Worm (Caenorhabditis elegans) whole organism, L1 larva: ENCODE measurements around the gene B0495.9.
A peak's percentile ranks its signal among the peaks of the same experiment; 100 is the strongest.

ENCODE experiments used
- F16B12.6 ChIP-seq: fragments of 150-350 bp; optimal IDR thresholded peaks from 2 replicates; lab custom pipeline; 2014; ENCODE audit warnings: missing biosample characterization, missing genetic modification characterization
- ama-1 ChIP-seq: fragments of 150-350 bp; optimal IDR thresholded peaks from 2 replicates; lab custom pipeline; 2014
- blmp-1 ChIP-seq: fragments of 150-350 bp; optimal IDR thresholded peaks from 2 replicates; lab custom pipeline; 2014; ENCODE audit warnings: missing biosample characterization, missing genetic modification characterization
- ceh-8 ChIP-seq: fragments of 200-800 bp; sonication (Bioruptor generic); optimal IDR thresholded peaks from 2 replicates; lab custom pipeline; 2018; ENCODE audit warnings: mild to moderate bottlenecking, missing genetic modification characterization, moderate library complexity, missing compliant biosample characterization
- ceh-88 ChIP-seq: fragments of 200-800 bp; sonication (Bioruptor generic); IDR thresholded peaks from 2 replicates; pipeline ENCODE4 v1.3.6; 2022; ENCODE audit warnings: missing genetic modification characterization, missing compliant biosample characterization
- ces-1 ChIP-seq: fragments of 150-350 bp; optimal IDR thresholded peaks from 2 replicates; lab custom pipeline; 2014; ENCODE audit warnings: missing biosample characterization, missing genetic modification reagents, missing genetic modification characterization
- dpl-1 ChIP-seq, 3 experiments: fragments of 150-350 bp in 2 of 3; sonication (generic microtip) in 1 of 3; optimal IDR thresholded peaks; 2 replicates each; lab custom pipeline; 2014 to 2017; ENCODE audit warnings: missing biosample characterization in 3 of 3, missing genetic modification characterization in 3 of 3, missing genetic modification reagents in 3 of 3
- efl-1 ChIP-seq, 4 experiments: fragments of 150-350 bp; optimal IDR thresholded peaks in 3 of 4; peaks in 1 of 4; 1 replicate in 1 of 4; 2 replicates in 3 of 4; lab custom pipeline; 2014; ENCODE audit warnings: missing biosample characterization in 2 of 4, missing genetic modification characterization in 2 of 4, missing genetic modification reagents in 2 of 4
- efl-3 ChIP-seq: fragments of 200-800 bp; sonication (Bioruptor generic); optimal IDR thresholded peaks from 2 replicates; lab custom pipeline; 2018; ENCODE audit warnings: mild to moderate bottlenecking, missing genetic modification characterization, missing compliant biosample characterization
- elt-2 ChIP-seq: sonication (generic microtip); optimal IDR thresholded peaks from 2 replicates; lab custom pipeline; 2016; ENCODE audit warnings: missing genetic modification characterization, mild to moderate bottlenecking, inconsistent platforms, missing compliant biosample characterization, missing genetic modification reagents
- elt-3 ChIP-seq, 6 experiments: fragments of 150-350 bp in 1 of 6; sonication (generic microtip); optimal IDR thresholded peaks; 2 replicates each; lab custom pipeline; 2017 to 2018; ENCODE audit warnings: missing biosample characterization in 6 of 6, missing genetic modification characterization in 6 of 6, inconsistent platforms in 1 of 6
- fos-1 ChIP-seq: fragments of 150-350 bp; optimal IDR thresholded peaks from 2 replicates; lab custom pipeline; 2014; ENCODE audit warnings: missing biosample characterization, missing genetic modification characterization
- irx-1 ChIP-seq: sonication (generic microtip); optimal IDR thresholded peaks from 2 replicates; lab custom pipeline; 2016; ENCODE audit warnings: missing genetic modification characterization, missing compliant biosample characterization
- jun-1 ChIP-seq: fragments of 150-350 bp; optimal IDR thresholded peaks from 2 replicates; lab custom pipeline; 2014; ENCODE audit warnings: missing biosample characterization, missing genetic modification reagents, missing genetic modification characterization
- lin-14 ChIP-seq: fragments of 200-800 bp; sonication (Bioruptor generic); optimal IDR thresholded peaks from 2 replicates; lab custom pipeline; 2018; ENCODE audit warnings: mild to moderate bottlenecking, missing genetic modification characterization, moderate library complexity, missing compliant biosample characterization
- lin-35 ChIP-seq, 2 experiments: fragments of 150-350 bp; optimal IDR thresholded peaks; 2 replicates each; lab custom pipeline; 2014; ENCODE audit warnings: missing biosample characterization in 2 of 2, missing genetic modification characterization in 2 of 2, missing genetic modification reagents in 2 of 2
- lin-39 ChIP-seq: fragments of 150-350 bp; optimal IDR thresholded peaks from 2 replicates; lab custom pipeline; 2014; ENCODE audit warnings: missing biosample characterization, missing genetic modification reagents, missing genetic modification characterization
- lir-3 ChIP-seq: sonication (generic microtip); optimal IDR thresholded peaks from 2 replicates; lab custom pipeline; 2016; ENCODE audit warnings: mild to moderate bottlenecking, missing genetic modification characterization, moderate library complexity, missing compliant biosample characterization; ENCODE audit not compliant: poor library complexity
- lsy-2 ChIP-seq, 2 experiments: fragments of 150-350 bp; optimal IDR thresholded peaks; 2 replicates each; lab custom pipeline; 2014; ENCODE audit warnings: missing biosample characterization in 2 of 2, missing genetic modification characterization in 2 of 2
- mdl-1 ChIP-seq, 2 experiments: fragments of 150-350 bp; optimal IDR thresholded peaks; 2 replicates each; lab custom pipeline; 2014 to 2017; ENCODE audit warnings: missing biosample characterization in 2 of 2, missing genetic modification characterization in 2 of 2, inconsistent platforms in 1 of 2
- mep-1 ChIP-seq: fragments of 150-350 bp; optimal IDR thresholded peaks from 2 replicates; lab custom pipeline; 2014; ENCODE audit warnings: missing biosample characterization, missing genetic modification characterization
- nhr-20 ChIP-seq: sonication (generic microtip); optimal IDR thresholded peaks from 2 replicates; lab custom pipeline; 2016; ENCODE audit warnings: mild to moderate bottlenecking, missing genetic modification characterization, missing compliant biosample characterization
- nhr-71 ChIP-seq: sonication (generic microtip); optimal IDR thresholded peaks from 2 replicates; lab custom pipeline; 2016; ENCODE audit warnings: mild to moderate bottlenecking, missing genetic modification characterization, moderate library complexity, missing compliant biosample characterization
- nhr-84 ChIP-seq: sonication (generic microtip); optimal IDR thresholded peaks from 2 replicates; lab custom pipeline; 2017; ENCODE audit warnings: missing biosample characterization, missing genetic modification characterization
- nhr-85 ChIP-seq: sonication (generic microtip); peaks from one replicate; lab custom pipeline; 2016; ENCODE audit warnings: missing genetic modification characterization, inconsistent platforms, missing compliant biosample characterization
- pqm-1 ChIP-seq: sonication (generic microtip); optimal IDR thresholded peaks from 3 replicates; lab custom pipeline; 2017; ENCODE audit warnings: missing biosample characterization, missing genetic modification characterization
- rnt-1 ChIP-seq: sonication (generic microtip); optimal IDR thresholded peaks from 2 replicates; lab custom pipeline; 2016; ENCODE audit warnings: mild to moderate bottlenecking, missing genetic modification characterization, moderate library complexity, missing compliant biosample characterization
- snu-23 ChIP-seq: sonication (generic microtip); optimal IDR thresholded peaks from 2 replicates; lab custom pipeline; 2016; ENCODE audit warnings: missing genetic modification characterization, missing compliant biosample characterization
- sptf-1 ChIP-seq: fragments of 150-350 bp; optimal IDR thresholded peaks from 2 replicates; lab custom pipeline; 2014; ENCODE audit warnings: missing biosample characterization, missing genetic modification characterization
- sup-37 ChIP-seq: fragments of 200-800 bp; sonication (Bioruptor generic); optimal IDR thresholded peaks from 2 replicates; lab custom pipeline; 2018; ENCODE audit warnings: mild to moderate bottlenecking, missing genetic modification characterization, missing compliant biosample characterization
- unc-130 ChIP-seq: fragments of 150-350 bp; optimal IDR thresholded peaks from 2 replicates; lab custom pipeline; 2017; ENCODE audit warnings: missing biosample characterization, missing genetic modification characterization, inconsistent platforms
- xbp-1 ChIP-seq: sonication (generic microtip); optimal IDR thresholded peaks from 2 replicates; lab custom pipeline; 2016; ENCODE audit warnings: missing genetic modification characterization, missing compliant biosample characterization

B0495.9 gene

DNA sequence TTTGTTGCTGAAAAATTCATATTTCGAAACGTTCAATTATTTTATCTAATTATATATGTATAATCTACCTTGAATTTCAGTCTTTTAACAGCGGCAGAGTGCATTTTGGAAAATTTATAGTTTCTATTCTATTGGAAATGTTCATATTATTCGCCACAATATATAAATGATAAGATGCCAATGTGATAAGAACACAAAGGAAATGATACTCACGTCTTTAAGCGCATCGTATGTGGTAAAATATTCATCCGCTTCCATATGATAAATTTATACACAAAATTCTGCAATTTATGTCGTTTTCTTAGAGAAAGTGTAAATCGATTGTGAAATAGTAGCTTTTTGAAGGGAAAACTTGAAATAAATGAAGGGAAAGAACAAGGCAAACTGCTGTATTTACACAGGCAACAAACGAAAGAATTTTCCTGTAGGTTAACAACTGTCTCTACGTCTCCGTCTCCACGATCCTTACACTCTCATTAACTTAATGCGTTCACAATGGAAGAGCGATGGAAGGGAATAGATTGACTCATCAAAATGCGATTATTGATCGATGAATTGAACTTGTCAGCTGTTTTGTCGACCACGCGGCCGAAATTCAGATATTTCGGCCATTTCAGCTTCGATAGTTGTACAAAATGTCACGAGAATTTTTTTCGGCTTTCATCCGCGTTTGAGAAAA is 46.4 kb downstream of the B0495.9 start, which contains the start of gene alfa-1:
alfa-1 (minus strand) TSS at position 515 of the 679 bp plus-strand sequence.
- TF ChIP-seq sptf-1 (no peak), efl-1 (optimal IDR thresholded peaks at IDR 0.05; lab: Kevin White, UChicago) (peak in 1 of 2 experiments; percentile 5), efl-1 (GFP tag; optimal IDR thresholded peaks at IDR 0.05 in 1 of 2; lab: Kevin White, UChicago) (peak in 1 of 2 experiments; percentile 30), elt-2 (tag; lab: Kevin White, UChicago) (peak; percentile 46), ceh-88 (GFP tag; lab: Robert Waterston, UW) (no peak), nhr-85 (peak; percentile 53), ces-1 (GFP tag; lab: Kevin White, UChicago) (no peak), blmp-1 (peak; percentile 55), mep-1 (tag; lab: Kevin White, UChicago) (peak; percentile 54), elt-3 (tag; optimal IDR thresholded peaks at IDR 0.05; lab: Kevin White, UChicago) (no peak), nhr-20 (tag; lab: Kevin White, UChicago) (peak; percentile 6), rnt-1 (tag; lab: Kevin White, UChicago) (peak; percentile 46), F16B12.6 (tag; lab: Kevin White, UChicago) (peak; percentile 7), xbp-1 (tag; lab: Kevin White, UChicago) (no peak), lir-3 (peak; percentile 8), efl-3 (GFP tag; lab: Kevin White, UChicago) (no peak), nhr-71 (tag; lab: Kevin White, UChicago) (peak; percentile 25), lsy-2 (tag; optimal IDR thresholded peaks at IDR 0.05; lab: Kevin White, UChicago) (peak in 1 of 2 experiments; percentile 36), sup-37 (GFP tag; lab: Kevin White, UChicago) (no peak), lin-39 (no peak), lin-14 (GFP tag; lab: Kevin White, UChicago) (peak; percentile 74), dpl-1 (GFP tag; optimal IDR thresholded peaks at IDR 0.05; lab: Kevin White, UChicago) (peak; percentile 8 to 31 (median 17)), snu-23 (GFP tag; lab: Kevin White, UChicago) (peak; percentile 41), nhr-84 (tag; lab: Kevin White, UChicago) (no peak), fos-1 (tag; lab: Kevin White, UChicago) (peak; percentile 25), unc-130 (no peak), irx-1 (tag; lab: Kevin White, UChicago) (no peak), ceh-8 (no peak), ama-1 (lab: Kevin White, UChicago) (no peak), lin-35 (GFP tag; optimal IDR thresholded peaks at IDR 0.05; lab: Kevin White, UChicago) (peak; percentile 27 to 39), jun-1 (tag; lab: Kevin White, UChicago) (peak; percentile 0), pqm-1 (tag; lab: Kevin White, UChicago) (no peak), mdl-1 (tag; optimal IDR thresholded peaks at IDR 0.05; lab: Kevin White, UChicago) (peak in 1 of 2 experiments; percentile 16)
